Worm (Caenorhabditis elegans) whole organism, L4/young adult: ENCODE measurements around the gene str-264.

ENCODE experiments used
- W03F9.2 ChIP-seq: fragments of 150-350 bp; optimal IDR thresholded peaks from 2 replicates; lab custom pipeline; 2014; ENCODE audit warnings: missing biosample characterization, missing genetic modification characterization
- dao-5 ChIP-seq: sonication (generic microtip); optimal IDR thresholded peaks from 2 replicates; lab custom pipeline; 2016; ENCODE audit warnings: missing genotype, missing genetic modification characterization, moderate library complexity, missing compliant biosample characterization
- him-1 ChIP-seq: sonication (generic microtip); optimal IDR thresholded peaks from 2 replicates; lab custom pipeline; 2016; ENCODE audit warnings: missing genotype, missing genetic modification reagents, missing genetic modification characterization, missing compliant biosample characterization

str-264 gene

ce11 chrV:15445437-15445836, 47.0 kb downstream of the str-264 start, which contains the start of gene srh-239:
TSS of gene srh-239 (plus strand) at chrV:15445737.
- TF ChIP-seq him-1 (tag; lab: Kevin White, UChicago) = no peak
- TF ChIP-seq dao-5 (tag; lab: Kevin White, UChicago) = no peak

- TF ChIP-seq him-1 (tag; lab: Kevin White, UChicago) (no peak), dao-5 (tag; lab: Kevin White, UChicago) (no peak), W03F9.2 (tag; lab: Kevin White, UChicago) (no peak)
These were observed 47.8 kb downstream of the str-264 start, which contains the start of gene T26H5.9 for ce11 chrV:15444615-15445014. TSS of gene T26H5.9 (plus strand) at chrV:15444916.

- TF ChIP-seq W03F9.2 (tag; lab: Kevin White, UChicago) (no peak), dao-5 (tag; lab: Kevin White, UChicago) (no peak), him-1 (tag; lab: Kevin White, UChicago) (no peak)
These were observed 48.2 kb downstream of the str-264 start, which contains the start of gene T26H5.11 for ce11 chrV:15444188-15444587. TSS of gene T26H5.11 (minus strand) at chrV:15444288.

- TF ChIP-seq dao-5 (tag; lab: Kevin White, UChicago) (no peak), him-1 (tag; lab: Kevin White, UChicago) (no peak)
These were observed 48.7 kb downstream of the str-264 start, which contains the start of gene T26H5.10 for ce11 chrV:15443708-15444107. TSS of gene T26H5.10 (minus strand) at chrV:15443808.

- TF ChIP-seq him-1 (tag; lab: Kevin White, UChicago) = no peak
- no peak for TF ChIP-seq W03F9.2 (tag; lab: Kevin White, UChicago)
- TF ChIP-seq dao-5 (tag; lab: Kevin White, UChicago) = no peak
These were observed 50.0 kb downstream of the str-264 start for ce11 chrV:15442384-15442783.
